Fruit fly (Drosophila melanogaster) whole organism, embryonic: ENCODE measurements around the gene CG5849.

Source experiments
- Dfd ChIP-seq, 2 experiments: fragments of >200 bp; optimal IDR thresholded peaks; 2 replicates each; lab custom pipeline; 2017; ENCODE audit warnings: missing biosample characterization in 2 of 2, missing genetic modification characterization in 2 of 2
- Gsc ChIP-seq: fragments of 200-800 bp; sonication (Bioruptor generic); IDR thresholded peaks from 2 replicates; pipeline ENCODE4 v1.3.6; 2022; ENCODE audit warnings: missing biosample characterization, missing genetic modification characterization
- disco-r ChIP-seq: fragments of 200-800 bp; sonication (Bioruptor generic); optimal IDR thresholded peaks from 2 replicates; lab custom pipeline; 2016; ENCODE audit warnings: missing biosample characterization, missing genetic modification characterization
- mld ChIP-seq: fragments of 200-800 bp; sonication (Bioruptor generic); IDR thresholded peaks from 3 replicates; pipeline ENCODE4 v1.3.6; 2022; ENCODE audit warnings: missing biosample characterization, missing genetic modification characterization; ENCODE audit not compliant: partially characterized antibody

DNA sequence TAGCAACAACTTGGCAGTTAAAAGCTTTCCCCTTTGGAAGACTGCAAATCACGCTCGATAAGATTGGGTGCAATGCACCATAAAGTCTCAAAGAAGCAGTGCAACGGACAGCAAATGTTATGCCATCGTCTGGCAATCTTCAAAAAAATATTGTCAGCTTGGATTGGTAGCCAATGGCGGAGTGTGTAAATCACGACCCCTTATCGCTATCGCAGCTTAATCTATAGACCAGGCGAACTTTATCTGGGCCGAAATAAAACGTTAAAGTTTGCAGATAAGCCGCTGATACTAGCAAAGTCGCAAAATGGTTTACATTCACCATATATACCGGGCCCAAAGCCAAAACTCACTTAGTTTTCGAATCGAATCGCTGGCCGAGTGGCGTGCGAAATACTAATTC, 14.1 kb downstream of the CG5849 start, which contains the start of gene CG31198:
- no peak for TF ChIP-seq Dfd (GFP tag; optimal IDR thresholded peaks at IDR 0.05; lab: Kevin White, UChicago)
- TF ChIP-seq disco-r (GFP tag; lab: Kevin White, UChicago), result no peak
- no peak for TF ChIP-seq Gsc (GFP tag; lab: Robert Waterston, UW)
- no peak for TF ChIP-seq mld
